Fruit fly (Drosophila melanogaster) whole organism, embryonic: ENCODE results near the gene upd2.

Experiments
- Blimp-1 ChIP-seq: fragments of 200-800 bp; sonication (Bioruptor generic); optimal IDR thresholded peaks from 3 replicates; lab custom pipeline; 2018; ENCODE audit warnings: missing biosample characterization, missing genetic modification characterization, mild to moderate bottlenecking, moderate library complexity, missing genetic modification reagents
- CG13424 ChIP-seq: fragments of 200-800 bp; sonication (Bioruptor generic); optimal IDR thresholded peaks from 2 replicates; lab custom pipeline; 2019; ENCODE audit warnings: missing biosample characterization, mild to moderate bottlenecking, missing genetic modification characterization, moderate library complexity
- CG15011 ChIP-seq: fragments of 200-800 bp; sonication (Bioruptor generic); optimal IDR thresholded peaks from 3 replicates; lab custom pipeline; 2018; ENCODE audit warnings: missing biosample characterization, mild to moderate bottlenecking, missing genetic modification characterization
- CG15514 ChIP-seq: fragments of 200-800 bp; sonication (Bioruptor generic); optimal IDR thresholded peaks from 3 replicates; lab custom pipeline; 2017; ENCODE audit warnings: missing biosample characterization, missing genetic modification characterization, mild to moderate bottlenecking, moderate library complexity, missing genetic modification reagents
- CG4328 ChIP-seq: fragments of 200-800 bp; sonication (Bioruptor generic); optimal IDR thresholded peaks from 3 replicates; lab custom pipeline; 2017; ENCODE audit warnings: missing biosample characterization, missing genetic modification reagents, missing genetic modification characterization
- CG8290 ChIP-seq, 3 experiments: fragments of 200-800 bp; sonication (Bioruptor generic); optimal IDR thresholded peaks; 2 replicates each; lab custom pipeline; 2016 to 2019; ENCODE audit warnings: missing biosample characterization in 3 of 3, missing genetic modification characterization in 3 of 3, mild to moderate bottlenecking in 2 of 3, moderate library complexity in 1 of 3
- Ets65A ChIP-seq: fragments of 200-800 bp; sonication (Bioruptor generic); peaks from one replicate; lab custom pipeline; 2016; ENCODE audit warnings: missing biosample characterization, missing genetic modification characterization

- TF ChIP-seq Ets65A, result peak; percentile 20
- TF ChIP-seq CG8290 (GFP tag; optimal IDR thresholded peaks at IDR 0.05; lab: Kevin White, UChicago), result no peak
- TF ChIP-seq CG8290 (tag; optimal IDR thresholded peaks at IDR 0.05; lab: Kevin White, UChicago), result peak in 1 of 2 experiments; percentile 26
- no peak for TF ChIP-seq CG15011
- TF ChIP-seq Blimp-1 (GFP tag; lab: Kevin White, UChicago), result peak; percentile 97
- TF ChIP-seq CG15514 (GFP tag; lab: Kevin White, UChicago), result no peak
- no peak for TF ChIP-seq CG4328 (GFP tag; lab: Kevin White, UChicago)
- TF ChIP-seq CG13424 (tag; lab: Kevin White, UChicago), result no peak
These were observed 39.3 kb upstream of the upd2 start for dm6 chrX:18282381-18282813.
